Worm (Caenorhabditis elegans): ENCODE results near the gene acs-17.

acs-17 gene

ce11 chrX:5905764-5906163, 38.5 kb downstream of the acs-17 start:
- TF ChIP-seq zfp-2 (tag; optimal IDR thresholded peaks at IDR 0.05) = no peak
- TF ChIP-seq lim-7 (GFP tag; IDR thresholded peaks at IDR 0.05) = no peak
- TF ChIP-seq lin-29 (GFP tag; IDR thresholded peaks at IDR 0.05) = no peak
- TF ChIP-seq snpc-1.2 (GFP tag; IDR thresholded peaks at IDR 0.05) = 0 out of 2 replicates have a peak, but pooled peaks have one; percentile 13
- TF ChIP-seq lin-39 (tag; optimal IDR thresholded peaks at IDR 0.05) = no peak
- TF ChIP-seq snpc-4 (tag; optimal IDR thresholded peaks at IDR 0.05) = no peak
- 0 out of 2 replicates have a peak, but pooled peaks have one; percentile 9 for TF ChIP-seq tra-1 (GFP tag; IDR thresholded peaks at IDR 0.05)
- TF ChIP-seq set-16 (GFP tag; IDR thresholded peaks at IDR 0.05) = peak; percentile 71

ce11 chrX:5904603-5905081, 39.7 kb downstream of the acs-17 start, which contains the start of gene nlp-49:
Gene nlp-49, plus strand, starts transcription at chrX:5904653.
- TF ChIP-seq zag-1 (tag; optimal IDR thresholded peaks at IDR 0.05) = no peak
- TF ChIP-seq dpl-1 (GFP tag; optimal IDR thresholded peaks at IDR 0.05) = no peak
- peak in 1 of 2 experiments; percentile 40 for TF ChIP-seq unc-62 (GFP tag; optimal IDR thresholded peaks at IDR 0.05 in 1 of 2)
- TF ChIP-seq unc-62 (tag; optimal IDR thresholded peaks at IDR 0.05) = no peak
- no peak for TF ChIP-seq nhr-10 (tag; optimal IDR thresholded peaks at IDR 0.05)
- TF ChIP-seq lin-39 (tag; optimal IDR thresholded peaks at IDR 0.05) = no peak
- no peak for TF ChIP-seq F37D6.2 (tag; optimal IDR thresholded peaks at IDR 0.05)
- TF ChIP-seq lin-1 (GFP tag; IDR thresholded peaks at IDR 0.05) = no peak
- no peak for TF ChIP-seq set-16 (GFP tag; IDR thresholded peaks at IDR 0.05)
- no peak for TF ChIP-seq lim-7 (GFP tag; IDR thresholded peaks at IDR 0.05)
- peak; percentile 97 for TF ChIP-seq aha-1 (tag)
- TF ChIP-seq unc-130 (GFP tag; optimal IDR thresholded peaks at IDR 0.05) = no peak

ce11 chrX:5903896-5904295, 40.4 kb downstream of the acs-17 start:
- TF ChIP-seq unc-62 (GFP tag; optimal IDR thresholded peaks at IDR 0.05 in 1 of 2) (peak in 1 of 2 experiments; percentile 86), unc-62 (tag; optimal IDR thresholded peaks at IDR 0.05) (no peak), ceh-62 (tag; optimal IDR thresholded peaks at IDR 0.05) (no peak)

ce11 chrX:5901499-5901898, 42.8 kb downstream of the acs-17 start:
- TF ChIP-seq ZK337.2 (GFP tag; IDR thresholded peaks at IDR 0.05) = no peak
- TF ChIP-seq unc-62 (GFP tag; optimal IDR thresholded peaks at IDR 0.05 in 1 of 2) = peak in 1 of 2 experiments; percentile 68
- no peak for TF ChIP-seq unc-62 (tag; optimal IDR thresholded peaks at IDR 0.05)

- TF ChIP-seq ceh-32 (tag; optimal IDR thresholded peaks at IDR 0.05; ENCODE audit: poor library complexity) (no peak), aha-1 (tag) (peak; percentile 85)
Measured at ce11 chrX:5897038-5897437, 47.3 kb downstream of the acs-17 start, which contains the start of gene tbc-16. Gene tbc-16, plus strand, starts transcription at chrX:5897338.

- TF ChIP-seq fkh-10 (GFP tag; optimal IDR thresholded peaks at IDR 0.05) (peak; percentile 86), ces-1 (GFP tag; optimal IDR thresholded peaks at IDR 0.05) (peak; percentile 37), lin-15B (tag; optimal IDR thresholded peaks at IDR 0.05) (no peak), Y75B8A.6 (GFP tag; IDR thresholded peaks at IDR 0.05) (no peak), F26F4.8 (GFP tag; conservative IDR thresholded peaks at IDR 0.05) (no peak), dmd-8 (GFP tag; IDR thresholded peaks at IDR 0.05) (no peak), rbr-2 (tag; optimal IDR thresholded peaks at IDR 0.05) (peak; percentile 7), arid-1 (GFP tag; conservative IDR thresholded peaks at IDR 0.05) (no peak), madf-9 (GFP tag; conservative IDR thresholded peaks at IDR 0.05) (no peak), ctbp-1 (GFP tag; IDR thresholded peaks at IDR 0.05) (peak; percentile 56; the same call in 1 of the 2 replicates), hmg-1.1 (GFP tag; IDR thresholded peaks at IDR 0.05) (0 out of 2 replicates have a peak, but pooled peaks have one; percentile 25), dve-1 (tag; optimal IDR thresholded peaks at IDR 0.05; ENCODE audit: insufficient read depth) (no peak), dmd-9 (GFP tag; IDR thresholded peaks at IDR 0.05) (no peak), aha-1 (tag) (peak; percentile 66), unc-62 (GFP tag; optimal IDR thresholded peaks at IDR 0.05 in 1 of 2) (peak in 1 of 2 experiments; percentile 96), unc-62 (tag; optimal IDR thresholded peaks at IDR 0.05) (no peak)
Measured at ce11 chrX:5896001-5896400, 48.3 kb downstream of the acs-17 start.

Data from whole organism, L4 larva.